Fruit fly (Drosophila melanogaster) whole organism, adult: ENCODE data around the gene Trhn.

Source experiments
- CG11617 ChIP-seq: fragments of 200-800 bp; sonication (Bioruptor generic); optimal IDR thresholded peaks from 2 replicates; lab custom pipeline; 2017; ENCODE audit warnings: mild to moderate bottlenecking, missing biosample characterization, missing genetic modification reagents, missing genetic modification characterization
- CG12768 ChIP-seq: fragments of 200-800 bp; sonication (Bioruptor generic); optimal IDR thresholded peaks from 2 replicates; lab custom pipeline; 2017; ENCODE audit warnings: missing biosample characterization, missing genetic modification characterization, mild to moderate bottlenecking, moderate library complexity, missing genetic modification reagents
- CG14711 ChIP-seq: fragments of 200-800 bp; sonication (Bioruptor generic); optimal IDR thresholded peaks from 2 replicates; lab custom pipeline; 2018; ENCODE audit warnings: missing biosample characterization, mild to moderate bottlenecking, missing genetic modification characterization, moderate library complexity
- CG33017 ChIP-seq: fragments of 200-800 bp; sonication (Bioruptor generic); optimal IDR thresholded peaks from 2 replicates; lab custom pipeline; 2018; ENCODE audit warnings: missing biosample characterization, mild to moderate bottlenecking, missing genetic modification characterization, moderate library complexity
- CG7045 ChIP-seq: fragments of 200-800 bp; sonication (Bioruptor generic); optimal IDR thresholded peaks from 2 replicates; lab custom pipeline; 2017; ENCODE audit warnings: missing biosample characterization, mild to moderate bottlenecking, missing genetic modification characterization
- CG7101 ChIP-seq: fragments of 200-800 bp; sonication (Bioruptor generic); optimal IDR thresholded peaks from 2 replicates; lab custom pipeline; 2018; ENCODE audit warnings: missing biosample characterization, mild to moderate bottlenecking, missing genetic modification characterization, moderate library complexity
- Hr96 ChIP-seq: fragments of 200-800 bp; sonication (Bioruptor generic); optimal IDR thresholded peaks from 2 replicates; lab custom pipeline; 2016; ENCODE audit warnings: missing biosample characterization, missing genetic modification characterization
- cnc ChIP-seq, 2 experiments: fragments of >200 bp; optimal IDR thresholded peaks; 2 replicates each; lab custom pipeline; 2017
- kay ChIP-seq: fragments of 200-800 bp; sonication (Bioruptor generic); peaks from one replicate; lab custom pipeline; 2016; ENCODE audit warnings: missing biosample characterization, missing genetic modification characterization, borderline replicate concordance
- pad ChIP-seq: fragments of 200-800 bp; sonication (Bioruptor generic); optimal IDR thresholded peaks from 3 replicates; lab custom pipeline; 2017; ENCODE audit warnings: missing biosample characterization, missing genetic modification characterization, mild to moderate bottlenecking, moderate library complexity, missing genetic modification reagents

dm6 chr3L:1227303-1227797 is 34.4 kb upstream of the Trhn start, which contains the start of gene LysS:
- TF ChIP-seq CG12768 (GFP tag; lab: Kevin White, UChicago), result no peak
- TF ChIP-seq CG33017 (tag; lab: Kevin White, UChicago), result no peak
- TF ChIP-seq cnc (optimal IDR thresholded peaks at IDR 0.05; lab: Kevin White, UChicago), result no peak
- TF ChIP-seq CG11617 (GFP tag; lab: Kevin White, UChicago), result no peak
- no peak for TF ChIP-seq kay (GFP tag; lab: Kevin White, UChicago)
- TF ChIP-seq CG7101 (tag; lab: Kevin White, UChicago), result no peak
- no peak for TF ChIP-seq CG7045 (GFP tag; lab: Kevin White, UChicago)
- TF ChIP-seq pad (GFP tag; lab: Kevin White, UChicago), result no peak
- TF ChIP-seq CG14711 (tag; lab: Kevin White, UChicago), result no peak
- TF ChIP-seq Hr96 (GFP tag; lab: Kevin White, UChicago), result no peak
